Fruit fly (Drosophila melanogaster) whole organism, embryonic: ENCODE results near the gene Sk2.

ENCODE experiments used
- ATbp ChIP-seq: fragments of 200-800 bp; sonication (Bioruptor generic); optimal IDR thresholded peaks from 2 replicates; lab custom pipeline; 2017; ENCODE audit warnings: missing biosample characterization, mild to moderate bottlenecking, missing genetic modification characterization, missing genetic modification reagents
- Adf1 ChIP-seq: fragments of 200-800 bp; sonication (Bioruptor generic); IDR thresholded peaks from 2 replicates; pipeline ENCODE4 v1.3.6; 2022; ENCODE audit warnings: missing biosample characterization, missing genetic modification characterization
- Atf6 ChIP-seq: fragments of 200-800 bp; sonication (Bioruptor generic); IDR thresholded peaks from 2 replicates; pipeline ENCODE4 v1.3.6; 2022; ENCODE audit warnings: missing biosample characterization, missing genetic modification characterization
- Bgb ChIP-seq: fragments of 200-800 bp; sonication (Bioruptor generic); IDR thresholded peaks from 2 replicates; pipeline ENCODE4 v1.3.6; 2022; ENCODE audit warnings: missing biosample characterization, missing genetic modification characterization; ENCODE audit not compliant: partially characterized antibody
- BtbVII ChIP-seq: fragments of 200-800 bp; sonication (Bioruptor generic); optimal IDR thresholded peaks from 3 replicates; lab custom pipeline; 2017; ENCODE audit warnings: missing biosample characterization, mild to moderate bottlenecking, missing genetic modification characterization
- CG10321 ChIP-seq: fragments of 200-800 bp; sonication (Bioruptor generic); IDR thresholded peaks from 2 replicates; pipeline ENCODE4 v1.3.6; 2022; ENCODE audit warnings: missing biosample characterization, missing genetic modification characterization
- CG10565 ChIP-seq: fragments of 200-800 bp; sonication (Bioruptor generic); optimal IDR thresholded peaks from 3 replicates; lab custom pipeline; 2016; ENCODE audit warnings: missing biosample characterization, mild to moderate bottlenecking, missing genetic modification characterization
- CG12155 ChIP-seq: fragments of 200-800 bp; sonication (Bioruptor generic); optimal IDR thresholded peaks from 3 replicates; lab custom pipeline; 2016; ENCODE audit warnings: missing biosample characterization, missing genetic modification characterization
- CG12236 ChIP-seq: fragments of 200-800 bp; sonication (Bioruptor generic); optimal IDR thresholded peaks from 2 replicates; lab custom pipeline; 2016; ENCODE audit warnings: missing biosample characterization, missing genetic modification characterization
- CG12299 ChIP-seq: fragments of 200-800 bp; sonication (Bioruptor generic); optimal IDR thresholded peaks from 2 replicates; lab custom pipeline; 2018; ENCODE audit warnings: missing biosample characterization, mild to moderate bottlenecking, missing genetic modification characterization
- CG12659 ChIP-seq: fragments of 200-800 bp; sonication (Bioruptor generic); optimal IDR thresholded peaks from 3 replicates; lab custom pipeline; 2017; ENCODE audit warnings: mild to moderate bottlenecking, missing biosample characterization, missing genetic modification reagents, missing genetic modification characterization
- CG1647 ChIP-seq: fragments of 200-800 bp; sonication (Bioruptor generic); optimal IDR thresholded peaks from 3 replicates; lab custom pipeline; 2016; ENCODE audit warnings: missing biosample characterization, missing genetic modification characterization
- CG18011 ChIP-seq: fragments of 200-800 bp; sonication (Bioruptor generic); optimal IDR thresholded peaks from 2 replicates; lab custom pipeline; 2017; ENCODE audit warnings: missing biosample characterization, missing genetic modification characterization, mild to moderate bottlenecking, moderate library complexity, missing genotype
- CG2199 ChIP-seq: fragments of 200-800 bp; sonication (Bioruptor generic); IDR thresholded peaks from 3 replicates; pipeline ENCODE4 v1.3.6; 2022; ENCODE audit warnings: missing biosample characterization, missing genetic modification characterization
- CG2678 ChIP-seq: fragments of 200-800 bp; sonication (Bioruptor generic); optimal IDR thresholded peaks from 3 replicates; lab custom pipeline; 2019; ENCODE audit warnings: missing biosample characterization, mild to moderate bottlenecking, missing genetic modification characterization, moderate library complexity
- CG30020 ChIP-seq: fragments of 200-800 bp; optimal IDR thresholded peaks from 2 replicates; lab custom pipeline; 2019; ENCODE audit warnings: missing biosample characterization, mild to moderate bottlenecking, missing genetic modification characterization, moderate library complexity
- CG3847 ChIP-seq: fragments of 200-800 bp; sonication (Bioruptor generic); IDR thresholded peaks from 2 replicates; pipeline ENCODE4 v1.3.6; 2022; ENCODE audit warnings: missing biosample characterization, missing genetic modification characterization
- CG3995 ChIP-seq: fragments of 200-800 bp; sonication (Bioruptor generic); optimal IDR thresholded peaks from 3 replicates; lab custom pipeline; 2016; ENCODE audit warnings: missing biosample characterization, missing genetic modification characterization
- CG4360 ChIP-seq: fragments of 200-800 bp; sonication (Bioruptor generic); IDR thresholded peaks from 2 replicates; pipeline ENCODE4 v1.3.6; 2022; ENCODE audit warnings: missing biosample characterization, missing genetic modification characterization
- CG6683 ChIP-seq: fragments of 200-800 bp; sonication (Bioruptor generic); optimal IDR thresholded peaks from 2 replicates; lab custom pipeline; 2017; ENCODE audit warnings: missing biosample characterization, mild to moderate bottlenecking, missing genetic modification characterization, missing genetic modification reagents
- CG6813 ChIP-seq: fragments of 200-800 bp; sonication (Bioruptor generic); optimal IDR thresholded peaks from 2 replicates; lab custom pipeline; 2017; ENCODE audit warnings: missing biosample characterization, missing genetic modification characterization, mild to moderate bottlenecking, moderate library complexity, missing genetic modification reagents
- CG8359 ChIP-seq: fragments of 200-800 bp; sonication (Bioruptor generic); optimal IDR thresholded peaks from 2 replicates; lab custom pipeline; 2017; ENCODE audit warnings: missing biosample characterization, mild to moderate bottlenecking, missing genetic modification characterization, borderline replicate concordance
- CG9437 ChIP-seq: fragments of 200-800 bp; sonication (Bioruptor generic); optimal IDR thresholded peaks from 2 replicates; lab custom pipeline; 2018; ENCODE audit warnings: missing biosample characterization, mild to moderate bottlenecking, missing genetic modification characterization
- CG9727 ChIP-seq: fragments of 200-800 bp; sonication (Bioruptor generic); optimal IDR thresholded peaks from 3 replicates; lab custom pipeline; 2017; ENCODE audit warnings: missing biosample characterization, mild to moderate bottlenecking, missing genetic modification characterization
- CHES-1-like ChIP-seq: fragments of 200-800 bp; sonication (Bioruptor generic); optimal IDR thresholded peaks from 2 replicates; lab custom pipeline; 2016; ENCODE audit warnings: missing biosample characterization, missing genetic modification characterization
- Deaf1 ChIP-seq: fragments of 200-800 bp; optimal IDR thresholded peaks from 3 replicates; lab custom pipeline; 2019; ENCODE audit warnings: missing biosample characterization, mild to moderate bottlenecking, missing genetic modification characterization, moderate library complexity
- Dll ChIP-seq: fragments of 200-800 bp; sonication (Bioruptor generic); IDR thresholded peaks from 4 replicates; pipeline ENCODE4 v1.3.6; 2022; ENCODE audit warnings: missing biosample characterization, missing genetic modification characterization; ENCODE audit not compliant: partially characterized antibody
- Hey ChIP-seq: fragments of 200-800 bp; sonication (Bioruptor generic); optimal IDR thresholded peaks from 3 replicates; lab custom pipeline; 2018; ENCODE audit warnings: missing biosample characterization, mild to moderate bottlenecking, missing genetic modification characterization
- HmgZ ChIP-seq: fragments of 200-800 bp; sonication (Bioruptor generic); optimal IDR thresholded peaks from 2 replicates; lab custom pipeline; 2018; ENCODE audit warnings: missing biosample characterization, mild to moderate bottlenecking, missing genetic modification characterization
- Nf-YC ChIP-seq: fragments of 200-800 bp; optimal IDR thresholded peaks from 3 replicates; lab custom pipeline; 2019; ENCODE audit warnings: missing biosample characterization, mild to moderate bottlenecking, missing genetic modification characterization, moderate library complexity
- Side ChIP-seq: fragments of 200-800 bp; sonication (Bioruptor generic); optimal IDR thresholded peaks from 2 replicates; lab custom pipeline; 2016; ENCODE audit warnings: missing biosample characterization, missing genetic modification characterization
- Sin3A ChIP-seq: fragments of >200 bp; optimal IDR thresholded peaks from 2 replicates; lab custom pipeline; 2018
- Xbp1 ChIP-seq: fragments of 200-800 bp; sonication (Bioruptor generic); optimal IDR thresholded peaks from 3 replicates; lab custom pipeline; 2016; ENCODE audit warnings: missing biosample characterization, mild to moderate bottlenecking, missing genetic modification characterization
- ato ChIP-seq: fragments of 200-800 bp; sonication (Bioruptor generic); IDR thresholded peaks from 2 replicates; pipeline ENCODE4 v1.3.6; 2022; ENCODE audit warnings: missing biosample characterization, missing genetic modification characterization; ENCODE audit not compliant: partially characterized antibody
- cg ChIP-seq: fragments of 200-800 bp; sonication (Bioruptor generic); optimal IDR thresholded peaks from 3 replicates; lab custom pipeline; 2019; ENCODE audit warnings: missing biosample characterization, mild to moderate bottlenecking, missing genetic modification characterization, moderate library complexity
- crp ChIP-seq, 2 experiments: fragments of 200-800 bp; sonication (Bioruptor generic); optimal IDR thresholded peaks; 2 replicates in 1 of 2; 3 replicates in 1 of 2; lab custom pipeline; 2017; ENCODE audit warnings: missing biosample characterization in 2 of 2, missing genetic modification characterization in 2 of 2, mild to moderate bottlenecking in 1 of 2, moderate library complexity in 1 of 2
- dmrt11E ChIP-seq: fragments of 200-800 bp; sonication (Bioruptor generic); optimal IDR thresholded peaks from 3 replicates; lab custom pipeline; 2018; ENCODE audit warnings: missing biosample characterization, mild to moderate bottlenecking, missing genetic modification characterization, moderate library complexity
- esg ChIP-seq: fragments of 200-800 bp; sonication (Bioruptor generic); conservative IDR thresholded peaks from 2 replicates; pipeline ENCODE4 v1.3.6; 2022; ENCODE audit warnings: missing biosample characterization, missing genetic modification characterization
- ftz-f1 ChIP-seq: fragments of 200-800 bp; sonication (Bioruptor generic); optimal IDR thresholded peaks from 2 replicates; lab custom pipeline; 2016; ENCODE audit warnings: missing biosample characterization, missing genetic modification characterization
- gt ChIP-seq: fragments of 200-800 bp; sonication (Bioruptor generic); IDR thresholded peaks from 2 replicates; pipeline ENCODE4 v1.3.6; 2022; ENCODE audit warnings: missing biosample characterization, missing genetic modification characterization
- hbn ChIP-seq: fragments of 200-800 bp; sonication (Bioruptor generic); IDR thresholded peaks from 2 replicates; pipeline ENCODE4 v1.3.6; 2022; ENCODE audit warnings: missing biosample characterization, missing genetic modification characterization; ENCODE audit not compliant: partially characterized antibody
- nerfin-2 ChIP-seq: fragments of 200-800 bp; sonication (Bioruptor generic); IDR thresholded peaks from 2 replicates; pipeline ENCODE4 v1.3.6; 2022; ENCODE audit warnings: missing biosample characterization, missing genetic modification characterization; ENCODE audit not compliant: partially characterized antibody
- onecut ChIP-seq: fragments of 200-800 bp; sonication (Bioruptor generic); IDR thresholded peaks from 2 replicates; pipeline ENCODE4 v1.3.6; 2022; ENCODE audit warnings: missing biosample characterization, missing genetic modification characterization
- pan ChIP-seq, 4 experiments: fragments of >200 bp in 3 of 4; fragments of 200-800 bp in 1 of 4; sonication (Bioruptor generic) in 1 of 4; optimal IDR thresholded peaks in 3 of 4; IDR thresholded peaks in 1 of 4; 2 replicates each; pipeline versions ENCODE4 v1.3.6 to Lab custom; 2017 to 2022; ENCODE audit warnings: missing biosample characterization in 2 of 4, missing genetic modification characterization in 2 of 4, mixed read lengths in 1 of 4
- pum ChIP-seq: fragments of 200-800 bp; sonication (Bioruptor generic); optimal IDR thresholded peaks from 2 replicates; lab custom pipeline; 2016; ENCODE audit warnings: missing biosample characterization, missing genetic modification characterization
- sob ChIP-seq: fragments of 200-800 bp; sonication (Bioruptor generic); IDR thresholded peaks from 2 replicates; pipeline ENCODE4 v1.3.6; 2022; ENCODE audit warnings: missing biosample characterization, missing genetic modification characterization
- tap ChIP-seq: fragments of 200-800 bp; optimal IDR thresholded peaks from 3 replicates; lab custom pipeline; 2019; ENCODE audit warnings: missing biosample characterization, mild to moderate bottlenecking, missing genetic modification characterization, moderate library complexity
- tin ChIP-seq: fragments of 200-800 bp; sonication (Bioruptor generic); optimal IDR thresholded peaks from 3 replicates; lab custom pipeline; 2016; ENCODE audit warnings: missing biosample characterization, missing genetic modification characterization
- zfh1 ChIP-seq: fragments of 200-800 bp; sonication (Bioruptor generic); IDR thresholded peaks from 3 replicates; pipeline ENCODE4 v1.3.6; 2022; ENCODE audit warnings: missing biosample characterization, missing genetic modification characterization

Gene Sk2

dm6 chr3L:3069774-3070173 is 22.9 kb downstream of the Sk2 start (continued):
- TF ChIP-seq CHES-1-like (no peak), CG9727 (GFP tag; lab: Kevin White, UChicago) (no peak), zfh1 (GFP tag; lab: Robert Waterston, UW) (no peak), Deaf1 (tag; lab: Kevin White, UChicago) (no peak), CG2199 (no peak), Bgb (GFP tag; lab: Robert Waterston, UW) (no peak), CG12299 (tag; lab: Kevin White, UChicago) (no peak), gt (GFP tag; lab: Robert Waterston, UW) (no peak), pan (optimal IDR thresholded peaks at IDR 0.05; lab: Kevin White, UChicago) (no peak), pan (GFP tag; optimal IDR thresholded peaks at IDR 0.05 in 1 of 2, IDR thresholded peaks at IDR 0.05 in 1 of 2) (peak in 1 of 2 experiments; percentile 9), CG6683 (GFP tag; lab: Kevin White, UChicago) (no peak), CG4360 (no peak), CG30020 (tag; lab: Kevin White, UChicago) (no peak), HmgZ (tag; lab: Kevin White, UChicago) (no peak), CG6813 (no peak), hbn (GFP tag; lab: Robert Waterston, UW) (0 out of 2 replicates have a peak, but pooled peaks have one; percentile 12), CG8359 (no peak), CG10565 (GFP tag; lab: Kevin White, UChicago) (no peak), Atf6 (no peak), cg (GFP tag; lab: Kevin White, UChicago) (peak; percentile 49), Hey (tag; lab: Kevin White, UChicago) (no peak), CG10321 (GFP tag; lab: Robert Waterston, UW) (peak; percentile 95), crp (GFP tag; optimal IDR thresholded peaks at IDR 0.05; lab: Kevin White, UChicago) (peak in 1 of 2 experiments; percentile 76), Xbp1 (no peak), CG18011 (GFP tag; lab: Kevin White, UChicago) (no peak), Adf1 (no peak), tin (GFP tag; lab: Kevin White, UChicago) (no peak), ATbp (no peak), nerfin-2 (no peak), CG1647 (no peak), Nf-YC (peak; percentile 54), CG9437 (GFP tag; lab: Kevin White, UChicago) (no peak)

DNA sequence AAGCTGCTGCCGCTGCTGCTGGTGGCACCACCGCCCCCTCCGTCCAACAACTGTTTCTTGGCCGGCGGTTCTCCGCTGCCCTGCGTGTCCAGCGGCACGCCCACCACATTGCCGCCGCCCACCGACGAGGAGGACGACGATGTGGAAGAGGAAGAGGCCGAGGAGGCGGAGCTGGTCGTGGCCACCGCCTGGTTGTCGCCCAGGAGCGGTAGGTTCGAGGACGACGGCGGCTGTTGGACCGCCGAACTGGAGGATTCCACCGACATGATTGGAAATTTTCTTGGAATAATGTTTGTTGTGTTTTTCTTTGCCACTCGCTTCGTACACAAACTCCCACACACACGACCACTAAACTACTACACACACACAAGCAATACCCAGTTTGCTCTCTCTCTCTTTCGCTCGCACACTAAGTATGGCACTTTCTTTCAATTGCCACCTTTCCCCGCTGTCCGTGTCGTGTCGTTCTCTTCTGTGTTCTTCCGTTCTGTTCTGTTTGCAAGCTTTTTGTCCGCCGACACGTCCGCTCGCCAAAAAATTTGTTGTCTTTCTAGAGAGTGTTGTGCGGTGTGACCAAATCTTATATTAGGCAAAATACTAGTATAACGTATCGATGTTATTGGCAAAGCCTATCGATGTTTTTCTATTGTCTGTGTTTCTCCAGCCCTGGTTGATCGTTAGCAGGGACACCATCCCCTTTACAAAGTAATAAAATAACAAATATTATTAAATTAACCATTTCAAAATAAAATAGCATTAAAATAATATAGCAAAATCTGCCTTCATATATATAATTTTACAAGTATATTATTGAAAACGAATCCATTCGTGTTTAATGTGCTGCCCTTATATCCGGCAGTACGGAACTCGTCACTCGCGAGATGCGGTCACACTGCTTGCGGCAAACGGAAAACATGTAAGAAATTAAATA is 23.7 kb downstream of the Sk2 start, which contains the start of the genes CG32486 and PAN3:
Gene CG32486, minus strand, starts transcription at position 566 of the 931 bp plus-strand sequence.
Gene PAN3, plus strand, starts transcription at position 860 of the 931 bp plus-strand sequence.
- TF ChIP-seq esg (GFP tag; lab: Robert Waterston, UW) (no peak), CG12659 (GFP tag; lab: Kevin White, UChicago) (peak; percentile 93), Dll (GFP tag; lab: Robert Waterston, UW) (peak; percentile 85; the same call in 3 of the 4 replicates), ato (GFP tag; lab: Robert Waterston, UW) (peak; percentile 75), sob (GFP tag; lab: Robert Waterston, UW) (peak; percentile 56), CG3995 (peak; percentile 62), Side (peak; percentile 69), pum (GFP tag; lab: Kevin White, UChicago) (no peak), CG3847 (GFP tag; lab: Robert Waterston, UW) (peak; percentile 72), tap (tag; lab: Kevin White, UChicago) (peak; percentile 52), CG2678 (tag; lab: Kevin White, UChicago) (peak; percentile 42), CG12155 (peak; percentile 51), Sin3A (lab: Kevin White, UChicago) (peak; percentile 85), BtbVII (no peak), CG12236 (GFP tag; lab: Kevin White, UChicago) (no peak), ftz-f1 (GFP tag; lab: Kevin White, UChicago) (peak; percentile 77), onecut (peak; percentile 67), dmrt11E (tag; lab: Kevin White, UChicago) (peak; percentile 51)
